Fruit fly (Drosophila melanogaster): ENCODE results near the gene CG42337.
A peak's percentile ranks its signal among the peaks of the same experiment; 100 is the strongest.

- TF ChIP-seq CG14655 (GFP tag; optimal IDR thresholded peaks at IDR 0.05) (no peak), CG9948 (tag; optimal IDR thresholded peaks at IDR 0.05) (no peak), CG15710 (tag; optimal IDR thresholded peaks at IDR 0.05) (no peak), CG32121 (GFP tag; IDR thresholded peaks at IDR 0.05) (no peak), fd96Ca (GFP tag; IDR thresholded peaks at IDR 0.05) (no peak), CG10348 (GFP tag; IDR thresholded peaks at IDR 0.05) (no peak), CG8159 (tag; optimal IDR thresholded peaks at IDR 0.05) (no peak), CG8301 (tag; optimal IDR thresholded peaks at IDR 0.05) (no peak), EcR (GFP tag; optimal IDR thresholded peaks at IDR 0.05) (no peak), CG4496 (GFP tag; IDR thresholded peaks at IDR 0.05) (no peak), CG12605 (GFP tag; IDR thresholded peaks at IDR 0.05) (0 out of 2 replicates have a peak, but pooled peaks have one; percentile 13)
Observed at dm6 chr3L:21135850-21136249, 57.3 kb downstream of the CG42337 start.

All from whole organism, pupa.